Fruit fly (Drosophila melanogaster) whole organism, embryonic: ENCODE measurements around the gene dsf.

ENCODE experiments used
- CG10366 ChIP-seq: fragments of 200-800 bp; sonication (Bioruptor generic); IDR thresholded peaks from 2 replicates; pipeline ENCODE4 v1.3.6; 2022; ENCODE audit warnings: missing biosample characterization, missing genetic modification characterization
- CG10543 ChIP-seq: fragments of 200-800 bp; sonication (Bioruptor generic); optimal IDR thresholded peaks from 3 replicates; lab custom pipeline; 2017; ENCODE audit warnings: missing biosample characterization, mild to moderate bottlenecking, missing genetic modification characterization, moderate library complexity
- CG11398 ChIP-seq: fragments of 200-800 bp; sonication (Bioruptor generic); optimal IDR thresholded peaks from 2 replicates; lab custom pipeline; 2016; ENCODE audit warnings: missing biosample characterization, missing genetic modification characterization
- CG12155 ChIP-seq: fragments of 200-800 bp; sonication (Bioruptor generic); optimal IDR thresholded peaks from 3 replicates; lab custom pipeline; 2016; ENCODE audit warnings: missing biosample characterization, missing genetic modification characterization
- CG13424 ChIP-seq: fragments of 200-800 bp; sonication (Bioruptor generic); optimal IDR thresholded peaks from 2 replicates; lab custom pipeline; 2019; ENCODE audit warnings: missing biosample characterization, mild to moderate bottlenecking, missing genetic modification characterization, moderate library complexity
- CG14441 ChIP-seq: fragments of 200-800 bp; sonication (Bioruptor generic); IDR thresholded peaks from 2 replicates; pipeline ENCODE4 v1.3.6; 2022; ENCODE audit warnings: missing biosample characterization, missing genetic modification characterization
- CG14860 ChIP-seq: fragments of 200-800 bp; sonication (Bioruptor generic); IDR thresholded peaks from 3 replicates; pipeline ENCODE4 v1.3.6; 2022; ENCODE audit warnings: missing biosample characterization, missing genetic modification characterization; ENCODE audit not compliant: partially characterized antibody
- CG17612 ChIP-seq: fragments of 200-800 bp; sonication (Bioruptor generic); IDR thresholded peaks from 2 replicates; pipeline ENCODE4 v1.3.6; 2022; ENCODE audit warnings: missing biosample characterization, missing genetic modification characterization
- CG2678 ChIP-seq: fragments of 200-800 bp; sonication (Bioruptor generic); optimal IDR thresholded peaks from 3 replicates; lab custom pipeline; 2019; ENCODE audit warnings: missing biosample characterization, mild to moderate bottlenecking, missing genetic modification characterization, moderate library complexity
- CG2875 ChIP-seq: fragments of 200-800 bp; sonication (Bioruptor generic); optimal IDR thresholded peaks from 2 replicates; lab custom pipeline; 2017; ENCODE audit warnings: missing biosample characterization, mild to moderate bottlenecking, missing genetic modification characterization, missing genetic modification reagents
- CG3065 ChIP-seq: fragments of 200-800 bp; sonication (Bioruptor generic); optimal IDR thresholded peaks from 2 replicates; lab custom pipeline; 2016; ENCODE audit warnings: missing biosample characterization, missing genetic modification characterization
- CG31388 ChIP-seq: fragments of 200-800 bp; sonication (Bioruptor generic); optimal IDR thresholded peaks from 2 replicates; lab custom pipeline; 2016; ENCODE audit warnings: missing biosample characterization, missing genetic modification characterization
- CG31441 ChIP-seq: fragments of 200-800 bp; sonication (Bioruptor generic); IDR thresholded peaks from 2 replicates; pipeline ENCODE4 v1.3.6; 2022; ENCODE audit warnings: missing biosample characterization, missing genetic modification characterization
- CG32772 ChIP-seq: fragments of 200-800 bp; sonication (Bioruptor generic); IDR thresholded peaks from 2 replicates; pipeline ENCODE4 v1.3.6; 2022; ENCODE audit warnings: missing biosample characterization, missing genetic modification characterization
- CG34376 ChIP-seq: fragments of 200-800 bp; sonication (Bioruptor generic); optimal IDR thresholded peaks from 2 replicates; lab custom pipeline; 2018; ENCODE audit warnings: missing biosample characterization, mild to moderate bottlenecking, missing genetic modification characterization
- CG5180 ChIP-seq: fragments of 200-800 bp; sonication (Bioruptor generic); optimal IDR thresholded peaks from 3 replicates; lab custom pipeline; 2017; ENCODE audit warnings: missing biosample characterization, missing genetic modification characterization, mild to moderate bottlenecking, moderate library complexity, missing genetic modification reagents
- CG8281 ChIP-seq: fragments of 200-800 bp; sonication (Bioruptor generic); optimal IDR thresholded peaks from 2 replicates; lab custom pipeline; 2018; ENCODE audit warnings: missing biosample characterization, mild to moderate bottlenecking, missing genetic modification characterization, moderate library complexity
- CG8290 ChIP-seq, 3 experiments: fragments of 200-800 bp; sonication (Bioruptor generic); optimal IDR thresholded peaks; 2 replicates each; lab custom pipeline; 2016 to 2019; ENCODE audit warnings: missing biosample characterization in 3 of 3, missing genetic modification characterization in 3 of 3, mild to moderate bottlenecking in 2 of 3, moderate library complexity in 1 of 3
- CG8944 ChIP-seq: fragments of 200-800 bp; sonication (Bioruptor generic); optimal IDR thresholded peaks from 3 replicates; lab custom pipeline; 2016; ENCODE audit warnings: missing biosample characterization, missing genetic modification characterization
- CG9609 ChIP-seq: fragments of 200-800 bp; sonication (Bioruptor generic); optimal IDR thresholded peaks from 3 replicates; lab custom pipeline; 2016; ENCODE audit warnings: missing biosample characterization, missing genetic modification characterization
- CHES-1-like ChIP-seq: fragments of 200-800 bp; sonication (Bioruptor generic); optimal IDR thresholded peaks from 2 replicates; lab custom pipeline; 2016; ENCODE audit warnings: missing biosample characterization, missing genetic modification characterization
- CkIIα-i1 ChIP-seq: fragments of 200-800 bp; sonication (Bioruptor generic); IDR thresholded peaks from 2 replicates; pipeline ENCODE4 v1.3.6; 2022; ENCODE audit warnings: missing biosample characterization, missing genetic modification characterization
- D19A ChIP-seq: fragments of 200-800 bp; optimal IDR thresholded peaks from 3 replicates; lab custom pipeline; 2019; ENCODE audit warnings: missing biosample characterization, mild to moderate bottlenecking, missing genetic modification characterization, moderate library complexity
- Dp ChIP-seq: fragments of 200-800 bp; sonication (Bioruptor generic); optimal IDR thresholded peaks from 2 replicates; lab custom pipeline; 2018; ENCODE audit warnings: missing biosample characterization, mild to moderate bottlenecking, missing genetic modification characterization, moderate library complexity
- Elba2 ChIP-seq: fragments of 200-800 bp; sonication (Bioruptor generic); optimal IDR thresholded peaks from 3 replicates; lab custom pipeline; 2016; ENCODE audit warnings: missing biosample characterization, missing genetic modification characterization
- Fer3 ChIP-seq: fragments of 200-800 bp; sonication (Bioruptor generic); optimal IDR thresholded peaks from 2 replicates; lab custom pipeline; 2018; ENCODE audit warnings: missing biosample characterization, mild to moderate bottlenecking, missing genetic modification characterization, moderate library complexity
- Gug ChIP-seq: fragments of 200-800 bp; sonication (Bioruptor generic); IDR thresholded peaks from 4 replicates; pipeline ENCODE4 v1.3.6; 2022; ENCODE audit warnings: missing biosample characterization, missing genetic modification characterization
- H15 ChIP-seq: fragments of 200-800 bp; sonication (Bioruptor generic); IDR thresholded peaks from 3 replicates; pipeline ENCODE4 v1.3.6; 2022; ENCODE audit warnings: missing biosample characterization, missing genetic modification characterization
- Hand ChIP-seq: fragments of 200-800 bp; sonication (Bioruptor generic); optimal IDR thresholded peaks from 2 replicates; lab custom pipeline; 2017; ENCODE audit warnings: mild to moderate bottlenecking, missing biosample characterization, missing genetic modification reagents, missing genetic modification characterization
- Hr78 ChIP-seq, 2 experiments: fragments of 200-800 bp in 1 of 2; fragments of >200 bp in 1 of 2; sonication (Bioruptor generic) in 1 of 2; optimal IDR thresholded peaks; 2 replicates each; lab custom pipeline; 2017 to 2019; ENCODE audit warnings: missing biosample characterization in 2 of 2, missing genetic modification characterization in 2 of 2, mild to moderate bottlenecking in 1 of 2, moderate library complexity in 1 of 2
- Kr ChIP-seq: fragments of 200-800 bp; sonication (Bioruptor generic); optimal IDR thresholded peaks from 2 replicates; lab custom pipeline; 2017; ENCODE audit warnings: missing biosample characterization, mild to moderate bottlenecking, missing genetic modification characterization
- Lim3 ChIP-seq: fragments of 200-800 bp; sonication (Bioruptor generic); IDR thresholded peaks from 2 replicates; pipeline ENCODE4 v1.3.6; 2022; ENCODE audit warnings: missing biosample characterization, missing genetic modification characterization
- Mad ChIP-seq: fragments of 200-800 bp; sonication (Bioruptor generic); optimal IDR thresholded peaks from 2 replicates; lab custom pipeline; 2016; ENCODE audit warnings: missing biosample characterization, missing genetic modification characterization
- NC2β ChIP-seq: fragments of 200-800 bp; sonication (Bioruptor generic); optimal IDR thresholded peaks from 2 replicates; lab custom pipeline; 2016; ENCODE audit warnings: missing biosample characterization, missing genetic modification characterization
- Rx ChIP-seq: fragments of 200-800 bp; sonication (Bioruptor generic); IDR thresholded peaks from 2 replicates; pipeline ENCODE4 v1.3.6; 2022; ENCODE audit warnings: missing biosample characterization, missing genetic modification characterization
- Trl ChIP-seq, 3 experiments: fragments of >200 bp in 2 of 3; fragments of 200-800 bp in 1 of 3; sonication (Bioruptor generic) in 1 of 3; optimal IDR thresholded peaks; 2 replicates in 1 of 3; 3 replicates in 2 of 3; lab custom pipeline; 2016 to 2017; ENCODE audit warnings: missing biosample characterization in 1 of 3, missing genetic modification characterization in 1 of 3
- bigmax ChIP-seq: fragments of 200-800 bp; sonication (Bioruptor generic); optimal IDR thresholded peaks from 2 replicates; lab custom pipeline; 2018; ENCODE audit warnings: missing biosample characterization, mild to moderate bottlenecking, missing genetic modification characterization
- cad ChIP-seq: fragments of >200 bp; optimal IDR thresholded peaks from 2 replicates; lab custom pipeline; 2017; ENCODE audit warnings: missing biosample characterization, missing genetic modification characterization
- chn ChIP-seq: fragments of 200-800 bp; sonication (Bioruptor generic); optimal IDR thresholded peaks from 2 replicates; lab custom pipeline; 2016; ENCODE audit warnings: missing biosample characterization, missing genetic modification characterization
- ci ChIP-seq: fragments of 200-800 bp; sonication (Bioruptor generic); IDR thresholded peaks from 3 replicates; pipeline ENCODE4 v1.3.6; 2022; ENCODE audit warnings: missing biosample characterization, missing genetic modification characterization
- dmrt99B ChIP-seq: fragments of 200-800 bp; sonication (Bioruptor generic); optimal IDR thresholded peaks from 2 replicates; lab custom pipeline; 2018; ENCODE audit warnings: missing biosample characterization, mild to moderate bottlenecking, missing genetic modification characterization, moderate library complexity
- hb ChIP-seq: fragments of 200-800 bp; sonication (Bioruptor generic); IDR thresholded peaks from 3 replicates; pipeline ENCODE4 v1.3.6; 2022; ENCODE audit warnings: missing biosample characterization, missing genetic modification characterization; ENCODE audit not compliant: partially characterized antibody
- hbn ChIP-seq: fragments of 200-800 bp; sonication (Bioruptor generic); IDR thresholded peaks from 2 replicates; pipeline ENCODE4 v1.3.6; 2022; ENCODE audit warnings: missing biosample characterization, missing genetic modification characterization; ENCODE audit not compliant: partially characterized antibody
- pb ChIP-seq: fragments of 200-800 bp; sonication (Bioruptor generic); optimal IDR thresholded peaks from 3 replicates; lab custom pipeline; 2016; ENCODE audit warnings: missing biosample characterization, missing genetic modification characterization
- pros ChIP-seq: fragments of 200-800 bp; sonication (Bioruptor generic); optimal IDR thresholded peaks from 3 replicates; lab custom pipeline; 2019; ENCODE audit warnings: missing biosample characterization, mild to moderate bottlenecking, missing genetic modification characterization, moderate library complexity
- repo ChIP-seq: fragments of 200-800 bp; sonication (Bioruptor generic); optimal IDR thresholded peaks from 2 replicates; lab custom pipeline; 2016; ENCODE audit warnings: missing biosample characterization, missing genetic modification characterization
- rib ChIP-seq: fragments of 200-800 bp; sonication (Bioruptor generic); IDR thresholded peaks from 2 replicates; pipeline ENCODE4 v1.3.6; 2022; ENCODE audit warnings: missing biosample characterization, missing genetic modification characterization
- sug ChIP-seq: fragments of 200-800 bp; optimal IDR thresholded peaks from 2 replicates; lab custom pipeline; 2019; ENCODE audit warnings: missing biosample characterization, mild to moderate bottlenecking, missing genetic modification characterization, moderate library complexity
- tgo ChIP-seq: fragments of 200-800 bp; sonication (Bioruptor generic); IDR thresholded peaks from 3 replicates; pipeline ENCODE4 v1.3.6; 2022; ENCODE audit warnings: missing biosample characterization, missing genetic modification characterization
- wor ChIP-seq: fragments of 200-800 bp; sonication (Bioruptor generic); IDR thresholded peaks from 2 replicates; pipeline ENCODE4 v1.3.6; 2022; ENCODE audit warnings: missing biosample characterization, missing genetic modification characterization

Gene dsf

dm6 chr2L:5978333-5979054, 52.8 kb downstream of the dsf start (continued):
- TF ChIP-seq cad (GFP tag; lab: Kevin White, UChicago): no peak
- no peak for TF ChIP-seq Lim3
- no peak for TF ChIP-seq Gug
- no peak for TF ChIP-seq rib (GFP tag; lab: Robert Waterston, UW)
- no peak for TF ChIP-seq CG14441
- TF ChIP-seq CG10543: peak; percentile 13
- no peak for TF ChIP-seq repo (GFP tag; lab: Kevin White, UChicago)
- no peak for TF ChIP-seq Dp
- TF ChIP-seq Fer3 (tag; lab: Kevin White, UChicago): no peak
- TF ChIP-seq sug (tag; lab: Kevin White, UChicago): no peak
- TF ChIP-seq pros (GFP tag; lab: Kevin White, UChicago): peak; percentile 71
- TF ChIP-seq CG2875 (GFP tag; lab: Kevin White, UChicago): peak; percentile 0
- TF ChIP-seq CG11398 (GFP tag; lab: Kevin White, UChicago): no peak
- TF ChIP-seq CG2678 (tag; lab: Kevin White, UChicago): no peak
- TF ChIP-seq Trl (optimal IDR thresholded peaks at IDR 0.05; lab: Kevin White, UChicago): peak in 1 of 2 experiments; percentile 21
- TF ChIP-seq Trl (GFP tag; optimal IDR thresholded peaks at IDR 0.05; lab: Kevin White, UChicago): no peak
- TF ChIP-seq CG14860 (GFP tag; lab: Robert Waterston, UW): no peak
- no peak for TF ChIP-seq CG8290 (GFP tag; optimal IDR thresholded peaks at IDR 0.05; lab: Kevin White, UChicago)
- TF ChIP-seq CG8290 (tag; optimal IDR thresholded peaks at IDR 0.05; lab: Kevin White, UChicago): no peak
- no peak for TF ChIP-seq CG32772 (GFP tag; lab: Robert Waterston, UW)
- no peak for TF ChIP-seq Rx (GFP tag; lab: Robert Waterston, UW)
- no peak for TF ChIP-seq dmrt99B (tag; lab: Kevin White, UChicago)
- no peak for TF ChIP-seq CG8944 (GFP tag; lab: Kevin White, UChicago)
- TF ChIP-seq D19A (tag; lab: Kevin White, UChicago): no peak

DNA sequence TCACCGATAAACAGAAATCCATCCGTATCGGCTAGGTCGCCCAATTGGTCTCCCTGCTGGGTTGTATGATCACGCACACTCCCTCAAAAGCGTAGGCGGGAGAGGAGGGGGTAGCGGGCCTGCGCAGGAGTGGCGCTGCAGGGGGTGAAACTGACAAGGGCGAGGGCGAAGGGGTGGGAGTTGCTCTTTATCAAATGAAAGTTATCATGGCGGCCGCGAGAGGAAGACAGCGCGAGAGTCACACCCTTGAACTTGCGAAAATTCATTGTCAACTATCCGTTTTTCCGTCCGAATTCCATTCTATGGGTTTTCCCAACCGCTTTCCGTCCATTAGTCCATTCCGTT, 53.3 kb downstream of the dsf start:
- no peak for TF ChIP-seq Mad (GFP tag; lab: Kevin White, UChicago)
- TF ChIP-seq H15 (GFP tag; lab: Robert Waterston, UW): no peak
- TF ChIP-seq CkIIα-i1: no peak
- peak; percentile 40 for TF ChIP-seq pros (GFP tag; lab: Kevin White, UChicago)
- TF ChIP-seq bigmax (GFP tag; lab: Kevin White, UChicago): no peak
- no peak for TF ChIP-seq CG34376 (GFP tag; lab: Kevin White, UChicago)
- TF ChIP-seq CG5180 (GFP tag; lab: Kevin White, UChicago): no peak
- TF ChIP-seq Hand: no peak
- TF ChIP-seq CG12155 (GFP tag; lab: Kevin White, UChicago): no peak
- TF ChIP-seq CG9609 (GFP tag; lab: Kevin White, UChicago): no peak
- no peak for TF ChIP-seq pb
- no peak for TF ChIP-seq CHES-1-like (GFP tag; lab: Kevin White, UChicago)
- TF ChIP-seq Kr (GFP tag; lab: Kevin White, UChicago): no peak
- TF ChIP-seq NC2β (GFP tag; lab: Kevin White, UChicago): no peak
- no peak for TF ChIP-seq Elba2 (GFP tag; lab: Kevin White, UChicago)
- TF ChIP-seq chn (GFP tag; lab: Kevin White, UChicago): no peak
- peak; percentile 31 for TF ChIP-seq CG3065 (GFP tag; lab: Kevin White, UChicago)
- no peak for TF ChIP-seq CG31388 (GFP tag; lab: Kevin White, UChicago)
- TF ChIP-seq ci: no peak
- no peak for TF ChIP-seq wor (GFP tag; lab: Robert Waterston, UW)
- no peak for TF ChIP-seq CG17612 (GFP tag; lab: Robert Waterston, UW)
- no peak for TF ChIP-seq tgo (GFP tag; lab: Robert Waterston, UW)
- no peak for TF ChIP-seq CG31441
- no peak for TF ChIP-seq CG13424 (tag; lab: Kevin White, UChicago)
- no peak for TF ChIP-seq hb (GFP tag; lab: Robert Waterston, UW)
- TF ChIP-seq hbn (GFP tag; lab: Robert Waterston, UW): no peak
- no peak for TF ChIP-seq CG10366 (GFP tag; lab: Robert Waterston, UW)
- no peak for TF ChIP-seq CG8281
- peak in 1 of 2 experiments; percentile 33 for TF ChIP-seq Hr78 (GFP tag; optimal IDR thresholded peaks at IDR 0.05; lab: Kevin White, UChicago)
